Fruit fly (Drosophila melanogaster): ENCODE results near the gene CG43082.

Gene CG43082

DNA sequence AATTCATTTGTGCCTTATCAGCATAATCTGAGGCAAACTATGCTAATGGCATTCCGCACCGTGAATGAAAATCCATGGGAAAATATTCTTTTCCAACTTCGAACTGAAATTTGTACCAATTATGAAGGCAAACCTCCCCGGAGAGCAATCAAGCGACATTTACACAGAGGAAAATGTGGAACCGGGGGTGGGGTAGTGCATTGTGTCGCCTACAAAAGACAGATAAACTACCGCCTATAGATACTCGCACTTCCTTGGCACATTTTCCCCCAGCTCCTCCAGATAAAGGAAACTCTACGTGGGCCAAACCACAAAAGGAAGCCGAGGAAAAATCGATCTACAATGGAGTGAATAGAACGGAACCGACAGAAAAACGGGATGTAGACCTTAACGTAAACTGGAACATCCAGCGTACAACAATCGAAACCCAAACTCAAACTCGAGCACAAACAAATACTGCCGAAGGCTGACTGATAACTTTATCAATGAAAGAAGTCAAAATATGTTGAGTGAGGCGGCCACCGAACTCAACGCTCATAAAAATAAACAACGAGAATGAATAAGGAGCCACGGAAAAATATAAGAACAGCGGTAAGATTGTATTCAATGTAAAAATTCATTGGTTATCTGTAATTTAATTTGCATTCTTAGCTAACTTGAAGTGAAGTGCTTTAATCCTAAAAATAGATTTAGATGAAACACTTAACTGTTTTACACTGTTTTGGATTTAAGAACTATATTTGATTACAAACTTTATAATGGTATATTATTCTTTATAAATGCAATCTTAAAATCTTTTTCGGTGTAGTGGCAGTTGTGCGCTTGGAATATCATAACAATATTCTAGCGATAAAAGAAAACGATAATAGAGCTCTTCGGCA lies 29.3 kb downstream of the CG43082 start (continued):
- TF ChIP-seq CG12659 (GFP tag; optimal IDR thresholded peaks at IDR 0.05) (peak; percentile 4), Antp (GFP tag; optimal IDR thresholded peaks at IDR 0.05) (peak; percentile 18), NK7.1 (GFP tag; optimal IDR thresholded peaks at IDR 0.05) (peak; percentile 41), slbo (GFP tag; IDR thresholded peaks at IDR 0.05) (no peak), yki (optimal IDR thresholded peaks at IDR 0.05) (no peak), vnd (GFP tag; IDR thresholded peaks at IDR 0.05; ENCODE audit: partially characterized antibody) (no peak), cas (GFP tag; IDR thresholded peaks at IDR 0.05) (no peak), nau (GFP tag; optimal IDR thresholded peaks at IDR 0.05) (peak; percentile 12), PHDP (tag; optimal IDR thresholded peaks at IDR 0.05) (peak; percentile 54), CG7839 (tag; optimal IDR thresholded peaks at IDR 0.05) (peak; percentile 76), CG16813 (GFP tag; IDR thresholded peaks at IDR 0.05; ENCODE audit: partially characterized antibody) (no peak), Kr (GFP tag; optimal IDR thresholded peaks at IDR 0.05) (peak; percentile 10), CG12299 (tag; optimal IDR thresholded peaks at IDR 0.05) (peak; percentile 3), Ptx1 (GFP tag; IDR thresholded peaks at IDR 0.05) (peak; percentile 8; the same call in 1 of the 2 replicates), wdn (GFP tag; IDR thresholded peaks at IDR 0.05) (0 out of 2 replicates have a peak, but pooled peaks have one; percentile 10), tin (GFP tag; optimal IDR thresholded peaks at IDR 0.05) (peak; percentile 46), Fer3 (tag; optimal IDR thresholded peaks at IDR 0.05) (peak; percentile 50), CG31441 (GFP tag; IDR thresholded peaks at IDR 0.05) (peak; percentile 71), CG11504 (tag; optimal IDR thresholded peaks at IDR 0.05) (peak; percentile 62), dmrt11E (tag; optimal IDR thresholded peaks at IDR 0.05) (peak; percentile 54), sug (tag; optimal IDR thresholded peaks at IDR 0.05) (peak; percentile 79), CG13624 (GFP tag; optimal IDR thresholded peaks at IDR 0.05) (no peak), tx (GFP tag; optimal IDR thresholded peaks at IDR 0.05) (no peak), lilli (GFP tag; optimal IDR thresholded peaks at IDR 0.05) (no peak), Spps (tag; optimal IDR thresholded peaks at IDR 0.05) (peak; percentile 12), Hr51 (GFP tag; optimal IDR thresholded peaks at IDR 0.05) (peak in 1 of 2 experiments; percentile 51), CG18262 (tag; optimal IDR thresholded peaks at IDR 0.05) (peak; percentile 71), CG12104 (GFP tag; optimal IDR thresholded peaks at IDR 0.05) (peak; percentile 11), oc (tag; optimal IDR thresholded peaks at IDR 0.05) (no peak), CG12942 (GFP tag; optimal IDR thresholded peaks at IDR 0.05) (no peak), tll (GFP tag; optimal IDR thresholded peaks at IDR 0.05) (peak in 1 of 2 experiments; percentile 47), CG12744 (GFP tag; optimal IDR thresholded peaks at IDR 0.05) (no peak), jing (GFP tag; optimal IDR thresholded peaks at IDR 0.05) (no peak), org-1 (GFP tag; optimal IDR thresholded peaks at IDR 0.05) (peak; percentile 35), D (optimal IDR thresholded peaks at IDR 0.05) (peak; percentile 30), D (GFP tag; optimal IDR thresholded peaks at IDR 0.05) (peak; percentile 64), CG15514 (GFP tag; optimal IDR thresholded peaks at IDR 0.05) (peak; percentile 11), run (tag; optimal IDR thresholded peaks at IDR 0.05) (no peak), luna (GFP tag; optimal IDR thresholded peaks at IDR 0.05) (no peak), CG30403 (GFP tag; optimal IDR thresholded peaks at IDR 0.05) (peak; percentile 53), stwl (tag; optimal IDR thresholded peaks at IDR 0.05) (no peak), CG14965 (GFP tag; optimal IDR thresholded peaks at IDR 0.05; ENCODE audit: borderline replicate concordance) (no peak), CG14441 (GFP tag; IDR thresholded peaks at IDR 0.05) (0 out of 2 replicates have a peak, but pooled peaks have one; percentile 19), CG31388 (GFP tag; optimal IDR thresholded peaks at IDR 0.05) (no peak), Xrp1 (GFP tag; IDR thresholded peaks at IDR 0.05) (no peak; the same call in 1 of the 2 replicates), maf-S (GFP tag; optimal IDR thresholded peaks at IDR 0.05) (no peak), CG2129 (GFP tag; IDR thresholded peaks at IDR 0.05; ENCODE audit: partially characterized antibody) (no peak), CG1529 (GFP tag; optimal IDR thresholded peaks at IDR 0.05) (no peak)
